Worm (Caenorhabditis elegans) whole organism, L4 larva: Measurements from ENCODE around the gene M02B1.4.

ENCODE experiments used
- ama-1 ChIP-seq: fragments of 150-350 bp; optimal IDR thresholded peaks from 2 replicates; lab custom pipeline; 2014; ENCODE audit warnings: inconsistent platforms, mixed read lengths
- dpl-1 ChIP-seq: fragments of 150-350 bp; optimal IDR thresholded peaks from 2 replicates; lab custom pipeline; 2014; ENCODE audit warnings: missing biosample characterization, missing genetic modification reagents, missing genetic modification characterization
- nhr-28 ChIP-seq: fragments of 150-350 bp; optimal IDR thresholded peaks from 2 replicates; lab custom pipeline; 2014; ENCODE audit warnings: missing biosample characterization, missing genetic modification characterization
- nhr-77 ChIP-seq: fragments of 150-350 bp; optimal IDR thresholded peaks from 2 replicates; lab custom pipeline; 2014; ENCODE audit warnings: missing biosample characterization, missing genetic modification characterization
- set-16 ChIP-seq: fragments of 200-800 bp; sonication (Bioruptor generic); IDR thresholded peaks from 2 replicates; pipeline ENCODE4 v1.3.6; 2022; ENCODE audit warnings: missing genetic modification reagents, missing genetic modification characterization, missing compliant biosample characterization
- tra-1 ChIP-seq: fragments of 200-800 bp; sonication (Bioruptor generic); IDR thresholded peaks from 2 replicates; pipeline ENCODE4 v1.3.6; 2022; ENCODE audit warnings: missing genetic modification reagents, missing genetic modification characterization, missing compliant biosample characterization

ce11 chrIV:12789088-12789487 lies 36.0 kb downstream of the M02B1.4 start, which contains the start of gene F07C6.3:
- TF ChIP-seq tra-1 (no peak), set-16 (GFP tag; lab: Robert Waterston, UW) (no peak), nhr-28 (no peak), nhr-77 (tag; lab: Kevin White, UChicago) (no peak), ama-1 (no peak), dpl-1 (GFP tag; lab: Kevin White, UChicago) (no peak)
